Fruit fly (Drosophila melanogaster) whole organism, wandering third instar larva: ENCODE data around the gene CG12674.

Source experiments
- Mio ChIP-seq: sonication (Bioruptor generic); optimal IDR thresholded peaks from 2 replicates; lab custom pipeline; 2016; ENCODE audit warnings: missing biosample characterization, missing genetic modification characterization
- OdsH ChIP-seq: fragments of 200-800 bp; sonication (Bioruptor generic); optimal IDR thresholded peaks from 2 replicates; lab custom pipeline; 2016; ENCODE audit warnings: missing biosample characterization, mild to moderate bottlenecking, missing genetic modification characterization
- Vsx2 ChIP-seq: fragments of 200-300, 225-300 bp; sonication (Bioruptor generic); optimal IDR thresholded peaks from 2 replicates; lab custom pipeline; 2018; ENCODE audit warnings: missing biosample characterization, missing genetic modification characterization; ENCODE audit not compliant: partially characterized antibody
- pan ChIP-seq: fragments of >200 bp; optimal IDR thresholded peaks from 2 replicates; lab custom pipeline; 2017

DNA sequence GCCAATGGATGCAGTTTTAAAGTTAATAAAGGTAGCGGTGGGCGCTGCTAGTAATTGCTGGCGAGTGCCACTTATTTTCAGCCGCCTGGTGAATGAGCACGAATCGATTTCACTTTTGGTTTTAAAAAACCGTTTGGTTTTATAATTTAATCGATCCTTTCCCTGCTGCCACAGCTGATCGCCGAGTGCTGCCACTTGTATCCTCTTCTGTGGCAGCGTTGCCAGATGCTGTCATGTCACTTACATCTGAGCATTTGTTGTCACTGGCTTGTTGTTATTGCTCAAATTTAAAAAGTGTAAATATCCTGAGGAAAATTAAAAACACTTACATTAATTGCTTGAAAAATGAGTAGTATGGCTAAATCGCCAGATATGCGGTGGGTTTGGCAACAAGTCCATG lies 34.5 kb upstream of the CG12674 start, which contains the start of gene Kebab:
- TF ChIP-seq OdsH (GFP tag; lab: Kevin White, UChicago), result no peak
- no peak for TF ChIP-seq Vsx2 (GFP tag; lab: Kevin White, UChicago)
- no peak for TF ChIP-seq Mio (GFP tag; lab: Kevin White, UChicago)
- TF ChIP-seq pan (lab: Kevin White, UChicago), result no peak
